Worm (Caenorhabditis elegans): ENCODE data around the gene gcy-6.

gcy-6 gene

ce11 chrV:10307283-10307682 is 6.6 kb downstream of the gcy-6 start, which contains the start of gene che-12:
che-12 (minus strand) TSS chrV:10307383.
- TF ChIP-seq sup-37 (GFP tag; optimal IDR thresholded peaks at IDR 0.05), result no peak
- peak; percentile 38 for TF ChIP-seq fkh-8 (tag; optimal IDR thresholded peaks at IDR 0.05)

- no peak for TF ChIP-seq sup-37 (GFP tag; optimal IDR thresholded peaks at IDR 0.05)
- TF ChIP-seq unc-86 (tag; optimal IDR thresholded peaks at IDR 0.05), result no peak
- TF ChIP-seq lin-14 (GFP tag; optimal IDR thresholded peaks at IDR 0.05), result no peak
- TF ChIP-seq Y116A8C.19 (tag; optimal IDR thresholded peaks at IDR 0.05; ENCODE audit: borderline replicate concordance), result no peak
- no peak for TF ChIP-seq pqm-1 (tag; optimal IDR thresholded peaks at IDR 0.05)
- no peak for TF ChIP-seq lin-35 (GFP tag; optimal IDR thresholded peaks at IDR 0.05)
- TF ChIP-seq dsc-1 (tag; optimal IDR thresholded peaks at IDR 0.05), result no peak
- TF ChIP-seq nhr-77 (tag; optimal IDR thresholded peaks at IDR 0.05), result no peak
- TF ChIP-seq nhr-237 (tag; optimal IDR thresholded peaks at IDR 0.05), result no peak
- TF ChIP-seq ceh-90 (tag; optimal IDR thresholded peaks at IDR 0.05), result no peak
- no peak for TF ChIP-seq nhr-84 (tag; optimal IDR thresholded peaks at IDR 0.05)
- TF ChIP-seq nhr-11 (tag; optimal IDR thresholded peaks at IDR 0.05), result no peak
Observed at ce11 chrV:10297099-10297498, 16.8 kb downstream of the gcy-6 start, which contains the start of gene B0024.4. B0024.4 (plus strand) TSS chrV:10297399.

DNA sequence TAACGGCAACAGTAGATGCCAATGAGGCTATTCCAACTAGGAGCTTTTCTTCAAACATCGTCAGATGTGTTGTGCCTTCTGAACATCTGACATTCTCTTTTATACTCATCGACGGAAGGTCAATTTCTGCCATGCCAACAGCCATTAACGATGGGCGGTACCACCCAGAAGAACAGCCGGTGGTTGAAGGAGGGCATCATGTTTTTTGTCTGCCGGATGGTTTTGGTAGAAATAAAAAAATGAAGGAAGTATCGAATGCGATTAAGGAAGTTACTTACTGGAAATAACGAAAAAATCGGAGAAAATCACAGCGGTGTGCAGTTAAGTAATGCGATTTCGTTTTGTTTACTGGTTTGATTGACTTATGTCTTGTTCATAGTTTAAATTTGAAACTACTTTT is 19.3 kb downstream of the gcy-6 start, which contains the start of gene col-150:
TSS of gene col-150 (minus strand) at position 101 of the 400 bp plus-strand sequence.
- TF ChIP-seq efl-3 (GFP tag; optimal IDR thresholded peaks at IDR 0.05) (no peak), nhr-85 (tag) (peak; percentile 29), zip-4 (GFP tag; optimal IDR thresholded peaks at IDR 0.05) (no peak)

DNA sequence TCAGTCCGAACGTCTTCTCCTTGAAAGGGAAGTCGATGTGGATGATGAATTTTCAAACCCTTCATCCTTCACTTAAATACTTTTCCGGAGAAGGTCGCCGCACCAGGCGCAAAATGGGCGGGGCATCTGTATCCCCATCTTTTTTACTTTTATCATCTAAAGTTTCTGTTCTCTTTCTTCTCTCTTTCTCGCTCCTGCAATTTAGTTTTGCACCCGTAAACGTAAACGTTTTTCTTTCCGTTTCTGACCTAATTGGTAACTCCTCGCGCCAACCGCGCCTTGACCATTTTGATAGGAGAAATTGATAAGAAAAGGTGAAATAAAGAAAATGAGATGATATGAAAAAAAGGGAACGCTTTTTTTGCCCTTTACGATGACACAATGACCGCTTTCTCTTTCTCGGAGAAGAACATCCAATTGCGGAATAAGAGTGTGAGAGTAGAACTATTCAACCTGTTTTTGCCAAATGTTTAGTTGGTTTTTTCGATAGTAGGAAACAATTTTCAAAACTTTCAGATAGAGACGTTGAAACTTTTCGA is 21.0 kb downstream of the gcy-6 start, which contains the start of gene col-149:
TSS of gene col-149 (minus strand) at position 51 of the 539 bp plus-strand sequence.
- TF ChIP-seq unc-98 (GFP tag; IDR thresholded peaks at IDR 0.05) (no peak), lin-14 (GFP tag; optimal IDR thresholded peaks at IDR 0.05) (peak; percentile 20), sup-37 (GFP tag; optimal IDR thresholded peaks at IDR 0.05) (no peak), sptf-1 (tag; optimal IDR thresholded peaks at IDR 0.05) (no peak), ceh-8 (GFP tag; optimal IDR thresholded peaks at IDR 0.05) (no peak), unc-86 (tag; optimal IDR thresholded peaks at IDR 0.05) (no peak), blmp-1 (tag; optimal IDR thresholded peaks at IDR 0.05) (peak; percentile 99), egl-27 (tag; optimal IDR thresholded peaks at IDR 0.05) (no peak), elt-3 (tag; optimal IDR thresholded peaks at IDR 0.05) (peak in 2 of 6 experiments; percentile 15 to 59), lin-13 (GFP tag; optimal IDR thresholded peaks at IDR 0.05) (no peak)

DNA sequence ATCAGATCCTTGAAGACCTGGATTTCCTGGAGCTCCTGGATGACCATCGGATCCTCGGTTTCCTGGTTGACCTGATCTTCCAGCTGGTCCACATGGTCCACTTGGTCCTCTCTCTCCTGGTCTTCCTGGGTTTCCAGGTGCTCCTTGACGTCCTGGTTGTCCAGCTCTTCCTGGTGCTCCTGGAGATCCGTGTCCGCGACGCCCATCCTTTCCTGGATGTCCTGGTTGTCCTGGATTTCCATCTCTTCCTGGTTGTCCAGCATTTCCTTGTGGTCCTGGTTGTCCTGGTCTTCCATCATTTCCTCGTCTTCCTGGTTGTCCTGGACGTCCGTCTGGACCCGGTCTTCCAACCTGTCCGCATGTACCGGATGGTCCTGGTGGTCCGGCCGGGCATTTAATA is 22.0 kb downstream of the gcy-6 start:
- no peak for TF ChIP-seq efl-1 (optimal IDR thresholded peaks at IDR 0.05)
- TF ChIP-seq efl-1 (GFP tag; optimal IDR thresholded peaks at IDR 0.05 in 1 of 2), result peak in 1 of 2 experiments; percentile 68
- TF ChIP-seq lsy-2 (tag; optimal IDR thresholded peaks at IDR 0.05), result no peak

- TF ChIP-seq fkh-8 (tag; optimal IDR thresholded peaks at IDR 0.05), result peak; percentile 35
- TF ChIP-seq pag-3 (tag; optimal IDR thresholded peaks at IDR 0.05; ENCODE audit: borderline replicate concordance, insufficient read depth), result no peak
Observed at ce11 chrV:10289743-10290142, 24.1 kb downstream of the gcy-6 start, which contains the start of gene B0024.15. B0024.15 (plus strand) TSS chrV:10290043.

- peak; percentile 34 for TF ChIP-seq lin-14 (GFP tag; optimal IDR thresholded peaks at IDR 0.05)
- peak in 1 of 2 experiments; percentile 8 for TF ChIP-seq lsy-2 (tag; optimal IDR thresholded peaks at IDR 0.05)
- TF ChIP-seq nhr-85 (tag), result no peak
- no peak for TF ChIP-seq egl-27 (tag; optimal IDR thresholded peaks at IDR 0.05)
- no peak for TF ChIP-seq zag-1 (tag; optimal IDR thresholded peaks at IDR 0.05)
- no peak for TF ChIP-seq zip-4 (GFP tag; optimal IDR thresholded peaks at IDR 0.05)
- no peak for TF ChIP-seq hlh-17 (GFP tag; optimal IDR thresholded peaks at IDR 0.05; ENCODE audit: borderline replicate concordance)
Observed at ce11 chrV:10287260-10287659, 26.6 kb downstream of the gcy-6 start, which contains the start of gene B0024.3. B0024.3 (plus strand) TSS chrV:10287560.

All from whole organism, L1 larva.